Worm (Caenorhabditis elegans) whole organism, L1 larva: ENCODE results near the gene pcs-1.

Experiments
- C04F5.9 ChIP-seq: sonication (generic microtip); optimal IDR thresholded peaks from 2 replicates; lab custom pipeline; 2016; ENCODE audit warnings: missing genetic modification characterization, missing compliant biosample characterization
- C16A3.4 ChIP-seq: fragments of 150-350 bp; optimal IDR thresholded peaks from 2 replicates; lab custom pipeline; 2014; ENCODE audit warnings: missing biosample characterization, missing genetic modification characterization
- aha-1 ChIP-seq: fragments of 150-350 bp; optimal IDR thresholded peaks from 2 replicates; lab custom pipeline; 2014; ENCODE audit warnings: missing biosample characterization, missing genetic modification characterization
- aly-2 ChIP-seq: fragments of 150-350 bp; optimal IDR thresholded peaks from 2 replicates; lab custom pipeline; 2014; ENCODE audit warnings: missing biosample characterization, missing genetic modification characterization
- ceh-63 ChIP-seq: fragments of 200-800 bp; sonication (Bioruptor generic); optimal IDR thresholded peaks from 2 replicates; lab custom pipeline; 2018; ENCODE audit warnings: mild to moderate bottlenecking, missing genetic modification characterization, missing compliant biosample characterization
- ceh-8 ChIP-seq: fragments of 200-800 bp; sonication (Bioruptor generic); optimal IDR thresholded peaks from 2 replicates; lab custom pipeline; 2018; ENCODE audit warnings: mild to moderate bottlenecking, missing genetic modification characterization, moderate library complexity, missing compliant biosample characterization
- ceh-82 ChIP-seq, 3 experiments: fragments of 150-350 bp in 1 of 3; sonication (generic microtip) in 2 of 3; optimal IDR thresholded peaks; 2 replicates each; lab custom pipeline; 2014 to 2017; ENCODE audit warnings: missing biosample characterization in 3 of 3, missing genetic modification characterization in 3 of 3
- ceh-88 ChIP-seq: fragments of 200-800 bp; sonication (Bioruptor generic); IDR thresholded peaks from 2 replicates; pipeline ENCODE4 v1.3.6; 2022; ENCODE audit warnings: missing genetic modification characterization, missing compliant biosample characterization
- ceh-90 ChIP-seq: sonication (generic microtip); optimal IDR thresholded peaks from 2 replicates; lab custom pipeline; 2016; ENCODE audit warnings: missing genetic modification characterization, missing compliant biosample characterization
- ces-1 ChIP-seq: fragments of 150-350 bp; optimal IDR thresholded peaks from 2 replicates; lab custom pipeline; 2014; ENCODE audit warnings: missing biosample characterization, missing genetic modification reagents, missing genetic modification characterization
- dsc-1 ChIP-seq: sonication (generic microtip); optimal IDR thresholded peaks from 2 replicates; lab custom pipeline; 2016; ENCODE audit warnings: mild to moderate bottlenecking, missing genetic modification characterization, missing compliant biosample characterization
- efl-1 ChIP-seq, 4 experiments: fragments of 150-350 bp; optimal IDR thresholded peaks in 3 of 4; peaks in 1 of 4; 1 replicate in 1 of 4; 2 replicates in 3 of 4; lab custom pipeline; 2014; ENCODE audit warnings: missing biosample characterization in 2 of 4, missing genetic modification characterization in 2 of 4, missing genetic modification reagents in 2 of 4
- egl-13 ChIP-seq: sonication (generic microtip); optimal IDR thresholded peaks from 2 replicates; lab custom pipeline; 2016; ENCODE audit warnings: missing genotype, missing genetic modification reagents, missing genetic modification characterization, missing compliant biosample characterization
- egl-27 ChIP-seq, 2 experiments: fragments of 150-350 bp in 1 of 2; sonication (generic microtip); optimal IDR thresholded peaks; 3 replicates each; lab custom pipeline; 2017 to 2018; ENCODE audit warnings: missing biosample characterization in 2 of 2, missing genetic modification characterization in 2 of 2, missing genetic modification reagents in 2 of 2
- elt-2 ChIP-seq: sonication (generic microtip); optimal IDR thresholded peaks from 2 replicates; lab custom pipeline; 2016; ENCODE audit warnings: missing genetic modification characterization, mild to moderate bottlenecking, inconsistent platforms, missing compliant biosample characterization, missing genetic modification reagents
- fos-1 ChIP-seq: fragments of 150-350 bp; optimal IDR thresholded peaks from 2 replicates; lab custom pipeline; 2014; ENCODE audit warnings: missing biosample characterization, missing genetic modification characterization
- grh-1 ChIP-seq: fragments of 200-800 bp; sonication (Bioruptor generic); IDR thresholded peaks from 2 replicates; pipeline ENCODE4 v1.3.6; 2022; ENCODE audit warnings: missing genetic modification reagents, missing genetic modification characterization, missing compliant biosample characterization
- hlh-17 ChIP-seq: fragments of 200-800 bp; sonication (Bioruptor generic); optimal IDR thresholded peaks from 2 replicates; lab custom pipeline; 2018; ENCODE audit warnings: missing genetic modification characterization, mild to moderate bottlenecking, missing compliant biosample characterization, moderate library complexity, borderline replicate concordance
- irx-1 ChIP-seq: sonication (generic microtip); optimal IDR thresholded peaks from 2 replicates; lab custom pipeline; 2016; ENCODE audit warnings: missing genetic modification characterization, missing compliant biosample characterization
- jun-1 ChIP-seq: fragments of 150-350 bp; optimal IDR thresholded peaks from 2 replicates; lab custom pipeline; 2014; ENCODE audit warnings: missing biosample characterization, missing genetic modification reagents, missing genetic modification characterization
- lin-13 ChIP-seq: fragments of 150-350 bp; optimal IDR thresholded peaks from 2 replicates; lab custom pipeline; 2014; ENCODE audit warnings: missing biosample characterization, missing genetic modification reagents, missing genetic modification characterization
- lin-14 ChIP-seq: fragments of 200-800 bp; sonication (Bioruptor generic); optimal IDR thresholded peaks from 2 replicates; lab custom pipeline; 2018; ENCODE audit warnings: mild to moderate bottlenecking, missing genetic modification characterization, moderate library complexity, missing compliant biosample characterization
- lin-35 ChIP-seq, 2 experiments: fragments of 150-350 bp; optimal IDR thresholded peaks; 2 replicates each; lab custom pipeline; 2014; ENCODE audit warnings: missing biosample characterization in 2 of 2, missing genetic modification characterization in 2 of 2, missing genetic modification reagents in 2 of 2
- lir-3 ChIP-seq: sonication (generic microtip); optimal IDR thresholded peaks from 2 replicates; lab custom pipeline; 2016; ENCODE audit warnings: mild to moderate bottlenecking, missing genetic modification characterization, moderate library complexity, missing compliant biosample characterization; ENCODE audit not compliant: poor library complexity
- mab-9 ChIP-seq: fragments of 200-800 bp; sonication (Bioruptor generic); IDR thresholded peaks from 2 replicates; pipeline ENCODE4 v1.3.6; 2022; ENCODE audit warnings: missing genetic modification reagents, missing genetic modification characterization, missing compliant biosample characterization
- mdl-1 ChIP-seq, 2 experiments: fragments of 150-350 bp; optimal IDR thresholded peaks; 2 replicates each; lab custom pipeline; 2014 to 2017; ENCODE audit warnings: missing biosample characterization in 2 of 2, missing genetic modification characterization in 2 of 2, inconsistent platforms in 1 of 2
- mef-2 ChIP-seq: fragments of 150-350 bp; optimal IDR thresholded peaks from 2 replicates; lab custom pipeline; 2014; ENCODE audit warnings: missing biosample characterization, missing genetic modification characterization
- mep-1 ChIP-seq: fragments of 150-350 bp; optimal IDR thresholded peaks from 2 replicates; lab custom pipeline; 2014; ENCODE audit warnings: missing biosample characterization, missing genetic modification characterization
- nhr-19 ChIP-seq: fragments of 200-800 bp; sonication (Bioruptor generic); conservative IDR thresholded peaks from 2 replicates; pipeline ENCODE4 v1.3.6; 2022; ENCODE audit warnings: missing genetic modification characterization, missing compliant biosample characterization
- nhr-28 ChIP-seq: fragments of 150-350 bp; optimal IDR thresholded peaks from 2 replicates; lab custom pipeline; 2014; ENCODE audit warnings: missing biosample characterization, missing genetic modification characterization
- nhr-47 ChIP-seq: sonication (generic microtip); optimal IDR thresholded peaks from 2 replicates; lab custom pipeline; 2016; ENCODE audit warnings: mild to moderate bottlenecking, missing genetic modification characterization, moderate library complexity, missing compliant biosample characterization
- nhr-71 ChIP-seq: sonication (generic microtip); optimal IDR thresholded peaks from 2 replicates; lab custom pipeline; 2016; ENCODE audit warnings: mild to moderate bottlenecking, missing genetic modification characterization, moderate library complexity, missing compliant biosample characterization
- nhr-77 ChIP-seq: fragments of 150-350 bp; optimal IDR thresholded peaks from 2 replicates; lab custom pipeline; 2014; ENCODE audit warnings: missing biosample characterization, missing genetic modification characterization
- nhr-84 ChIP-seq: sonication (generic microtip); optimal IDR thresholded peaks from 2 replicates; lab custom pipeline; 2017; ENCODE audit warnings: missing biosample characterization, missing genetic modification characterization
- nhr-85 ChIP-seq: sonication (generic microtip); peaks from one replicate; lab custom pipeline; 2016; ENCODE audit warnings: missing genetic modification characterization, inconsistent platforms, missing compliant biosample characterization
- nhr-90 ChIP-seq: sonication (generic microtip); optimal IDR thresholded peaks from 2 replicates; lab custom pipeline; 2016; ENCODE audit warnings: mild to moderate bottlenecking, missing genetic modification characterization, missing compliant biosample characterization; ENCODE audit not compliant: poor library complexity
- pqm-1 ChIP-seq: sonication (generic microtip); optimal IDR thresholded peaks from 3 replicates; lab custom pipeline; 2017; ENCODE audit warnings: missing biosample characterization, missing genetic modification characterization
- skn-1 ChIP-seq: fragments of 150-350 bp; optimal IDR thresholded peaks from 2 replicates; lab custom pipeline; 2014; ENCODE audit warnings: missing biosample characterization, missing genetic modification characterization
- snu-23 ChIP-seq: sonication (generic microtip); optimal IDR thresholded peaks from 2 replicates; lab custom pipeline; 2016; ENCODE audit warnings: missing genetic modification characterization, missing compliant biosample characterization
- sox-4 ChIP-seq: sonication (generic microtip); optimal IDR thresholded peaks from 2 replicates; lab custom pipeline; 2016; ENCODE audit warnings: missing genetic modification characterization, missing compliant biosample characterization
- sptf-1 ChIP-seq: fragments of 150-350 bp; optimal IDR thresholded peaks from 2 replicates; lab custom pipeline; 2014; ENCODE audit warnings: missing biosample characterization, missing genetic modification characterization
- swsn-7 ChIP-seq: sonication (generic microtip); optimal IDR thresholded peaks from 2 replicates; lab custom pipeline; 2016; ENCODE audit warnings: missing genetic modification characterization, missing compliant biosample characterization
- tbx-2 ChIP-seq: sonication (generic microtip); optimal IDR thresholded peaks from 2 replicates; lab custom pipeline; 2016; ENCODE audit warnings: missing genetic modification characterization, missing compliant biosample characterization
- tlp-1 ChIP-seq: fragments of 150-350 bp; optimal IDR thresholded peaks from 2 replicates; lab custom pipeline; 2014; ENCODE audit warnings: missing biosample characterization, missing genetic modification characterization
- unc-62 ChIP-seq: fragments of 150-350 bp; optimal IDR thresholded peaks from 2 replicates; lab custom pipeline; 2014; ENCODE audit warnings: missing biosample characterization, missing genetic modification reagents, missing genetic modification characterization
- unc-86 ChIP-seq: sonication (generic microtip); optimal IDR thresholded peaks from 2 replicates; lab custom pipeline; 2016; ENCODE audit warnings: missing genetic modification characterization, missing compliant biosample characterization
- vab-15 ChIP-seq: sonication (generic microtip); optimal IDR thresholded peaks from 2 replicates; lab custom pipeline; 2017; ENCODE audit warnings: missing genotype, mild to moderate bottlenecking, missing genetic modification characterization, missing compliant biosample characterization
- zip-4 ChIP-seq: fragments of 200-800 bp; sonication (Bioruptor generic); optimal IDR thresholded peaks from 2 replicates; lab custom pipeline; 2018; ENCODE audit warnings: mild to moderate bottlenecking, missing genetic modification characterization, moderate library complexity, missing compliant biosample characterization

Gene pcs-1

ce11 chrII:11568670-11569069 lies 8.9 kb downstream of the pcs-1 start:
- TF ChIP-seq mdl-1 (tag; optimal IDR thresholded peaks at IDR 0.05; lab: Kevin White, UChicago): no peak
- TF ChIP-seq zip-4 (GFP tag; lab: Kevin White, UChicago): no peak
- TF ChIP-seq lin-35 (GFP tag; optimal IDR thresholded peaks at IDR 0.05; lab: Kevin White, UChicago): no peak
- no peak for TF ChIP-seq grh-1 (GFP tag; lab: Robert Waterston, UW)
- no peak for TF ChIP-seq efl-1 (optimal IDR thresholded peaks at IDR 0.05; lab: Kevin White, UChicago)
- peak in 1 of 2 experiments; percentile 50 for TF ChIP-seq efl-1 (GFP tag; optimal IDR thresholded peaks at IDR 0.05 in 1 of 2; lab: Kevin White, UChicago)
- no peak for TF ChIP-seq unc-62 (GFP tag; lab: Kevin White, UChicago)
- TF ChIP-seq snu-23: no peak
- no peak for TF ChIP-seq mef-2 (tag; lab: Kevin White, UChicago)

ce11 chrII:11566970-11567711 lies 10.4 kb downstream of the pcs-1 start, which contains the start of gene F54D5.5:
Gene F54D5.5 (minus strand): TSS chrII:11567020.
- TF ChIP-seq jun-1: no peak
- TF ChIP-seq C04F5.9 (tag; lab: Kevin White, UChicago): no peak
- TF ChIP-seq ceh-90: no peak
- no peak for TF ChIP-seq vab-15 (tag; lab: Kevin White, UChicago)
- TF ChIP-seq swsn-7: no peak
- no peak for TF ChIP-seq zip-4 (GFP tag; lab: Kevin White, UChicago)
- TF ChIP-seq aly-2: no peak
- no peak for TF ChIP-seq egl-27 (tag; optimal IDR thresholded peaks at IDR 0.05; lab: Kevin White, UChicago)
- peak; percentile 44 for TF ChIP-seq mep-1 (tag; lab: Kevin White, UChicago)
- no peak for TF ChIP-seq ceh-63 (GFP tag; lab: Kevin White, UChicago)
- TF ChIP-seq ceh-88 (GFP tag; lab: Robert Waterston, UW): no peak
- TF ChIP-seq tlp-1 (tag; lab: Kevin White, UChicago): no peak
- no peak for TF ChIP-seq nhr-47 (tag; lab: Kevin White, UChicago)
- no peak for TF ChIP-seq skn-1 (tag; lab: Kevin White, UChicago)
- TF ChIP-seq nhr-71 (tag; lab: Kevin White, UChicago): no peak
- no peak for TF ChIP-seq sptf-1 (tag; lab: Kevin White, UChicago)
- no peak for TF ChIP-seq mab-9 (GFP tag; lab: Robert Waterston, UW)
- TF ChIP-seq mdl-1 (tag; optimal IDR thresholded peaks at IDR 0.05; lab: Kevin White, UChicago): no peak
- no peak for TF ChIP-seq aha-1 (tag; lab: Kevin White, UChicago)
- TF ChIP-seq ceh-82 (tag; optimal IDR thresholded peaks at IDR 0.05; lab: Kevin White, UChicago): peak in 2 of 3 experiments; percentile 12 to 28
- peak; percentile 46 for TF ChIP-seq lin-14 (GFP tag; lab: Kevin White, UChicago)
- TF ChIP-seq nhr-85 (tag; lab: Kevin White, UChicago): peak; percentile 25
- TF ChIP-seq snu-23: peak; percentile 9
- no peak for TF ChIP-seq sox-4 (tag; lab: Kevin White, UChicago)
- no peak for TF ChIP-seq fos-1 (tag; lab: Kevin White, UChicago)
- no peak for TF ChIP-seq grh-1 (GFP tag; lab: Robert Waterston, UW)
- TF ChIP-seq tbx-2 (tag; lab: Kevin White, UChicago): peak; percentile 3
- no peak for TF ChIP-seq elt-2 (tag; lab: Kevin White, UChicago)
- TF ChIP-seq C16A3.4 (tag; lab: Kevin White, UChicago): no peak
- no peak for TF ChIP-seq ces-1 (GFP tag; lab: Kevin White, UChicago)
- TF ChIP-seq lir-3 (tag; lab: Kevin White, UChicago): no peak
- TF ChIP-seq egl-13 (tag; lab: Kevin White, UChicago): peak; percentile 8
- TF ChIP-seq hlh-17 (GFP tag; lab: Kevin White, UChicago): no peak
- TF ChIP-seq ceh-8: no peak
- TF ChIP-seq pqm-1 (tag; lab: Kevin White, UChicago): no peak
- no peak for TF ChIP-seq dsc-1
- TF ChIP-seq nhr-84 (tag; lab: Kevin White, UChicago): no peak
- no peak for TF ChIP-seq lin-13 (GFP tag; lab: Kevin White, UChicago)
- no peak for TF ChIP-seq nhr-19 (GFP tag; lab: Robert Waterston, UW)
- no peak for TF ChIP-seq nhr-28 (tag; lab: Kevin White, UChicago)
- TF ChIP-seq efl-1 (optimal IDR thresholded peaks at IDR 0.05; lab: Kevin White, UChicago): peak; percentile 25 to 62
- peak; percentile 61 to 95 for TF ChIP-seq efl-1 (GFP tag; optimal IDR thresholded peaks at IDR 0.05 in 1 of 2; lab: Kevin White, UChicago)
- peak; percentile 7 for TF ChIP-seq unc-86 (tag; lab: Kevin White, UChicago)
- TF ChIP-seq irx-1: no peak
- peak; percentile 45 to 47 for TF ChIP-seq lin-35 (GFP tag; optimal IDR thresholded peaks at IDR 0.05; lab: Kevin White, UChicago)
- no peak for TF ChIP-seq nhr-77 (tag; lab: Kevin White, UChicago)
- no peak for TF ChIP-seq nhr-90
